Fruit fly (Drosophila melanogaster): ENCODE measurements around the gene mei-41.

mei-41 gene

dm6 chrX:16358670-16359320 lies 32.7 kb upstream of the mei-41 start, which contains the start of the genes U2af50 and PIG-Q (continued):
- TF ChIP-seq ssp (GFP tag; IDR thresholded peaks at IDR 0.05) (peak; percentile 91), Rx (GFP tag; IDR thresholded peaks at IDR 0.05) (no peak; the same call in 1 of the 2 replicates), lov (optimal IDR thresholded peaks at IDR 0.05) (no peak), lov (GFP tag; IDR thresholded peaks at IDR 0.05) (no peak; the same call in 2 of the 3 replicates), HmgZ (tag; optimal IDR thresholded peaks at IDR 0.05) (peak; percentile 94), Hsf (GFP tag; optimal IDR thresholded peaks at IDR 0.05) (peak; percentile 75), Hr51 (GFP tag; optimal IDR thresholded peaks at IDR 0.05) (peak; percentile 45 to 94), Hand (GFP tag; optimal IDR thresholded peaks at IDR 0.05) (peak; percentile 81), sd (tag; optimal IDR thresholded peaks at IDR 0.05) (peak; percentile 87), otp (GFP tag; IDR thresholded peaks at IDR 0.05) (no peak; the same call in 2 of the 3 replicates), twi (tag; optimal IDR thresholded peaks at IDR 0.05) (peak; percentile 89), zf30C (GFP tag; optimal IDR thresholded peaks at IDR 0.05) (peak; percentile 1), CG10462 (GFP tag; optimal IDR thresholded peaks at IDR 0.05) (peak; percentile 75), Aef1 (GFP tag; IDR thresholded peaks at IDR 0.05) (peak; percentile 90; the same call in 2 of the 3 replicates), CG15011 (GFP tag; optimal IDR thresholded peaks at IDR 0.05) (no peak), chm (GFP tag; IDR thresholded peaks at IDR 0.05) (no peak), zfh1 (GFP tag; IDR thresholded peaks at IDR 0.05) (peak; percentile 93), ham (GFP tag; IDR thresholded peaks at IDR 0.05) (no peak), CG18619 (GFP tag; optimal IDR thresholded peaks at IDR 0.05) (peak; percentile 92), HLHmδ (GFP tag; optimal IDR thresholded peaks at IDR 0.05) (no peak), CG9727 (GFP tag; optimal IDR thresholded peaks at IDR 0.05) (peak; percentile 93), CG12236 (GFP tag; optimal IDR thresholded peaks at IDR 0.05) (no peak), fd102C (GFP tag; optimal IDR thresholded peaks at IDR 0.05) (peak; percentile 64), CG10654 (GFP tag; optimal IDR thresholded peaks at IDR 0.05) (peak; percentile 91), bowl (GFP tag; IDR thresholded peaks at IDR 0.05) (peak; percentile 64; the same call in 1 of the 2 replicates), CG7271 (tag; optimal IDR thresholded peaks at IDR 0.05) (peak; percentile 84), CG10209 (GFP tag; optimal IDR thresholded peaks at IDR 0.05) (peak; percentile 93), CG16813 (GFP tag; IDR thresholded peaks at IDR 0.05; ENCODE audit: partially characterized antibody) (peak; percentile 59), CG18011 (GFP tag; optimal IDR thresholded peaks at IDR 0.05) (peak; percentile 62), CG32772 (GFP tag; IDR thresholded peaks at IDR 0.05) (no peak), CG2678 (tag; optimal IDR thresholded peaks at IDR 0.05) (peak; percentile 95), CG17612 (GFP tag; IDR thresholded peaks at IDR 0.05) (no peak; the same call in none of the 2 replicates), Tbp (GFP tag; optimal IDR thresholded peaks at IDR 0.05) (no peak), CG1832 (GFP tag; optimal IDR thresholded peaks at IDR 0.05) (no peak), CG9437 (GFP tag; optimal IDR thresholded peaks at IDR 0.05) (peak; percentile 90), CG31441 (GFP tag; IDR thresholded peaks at IDR 0.05) (no peak; the same call in 1 of the 2 replicates), Fer2 (tag; optimal IDR thresholded peaks at IDR 0.05) (peak; percentile 78), CG14860 (GFP tag; IDR thresholded peaks at IDR 0.05; ENCODE audit: partially characterized antibody) (no peak), pan (optimal IDR thresholded peaks at IDR 0.05) (no peak), pan (GFP tag; optimal IDR thresholded peaks at IDR 0.05 in 1 of 2, IDR thresholded peaks at IDR 0.05 in 1 of 2) (peak in 1 of 2 experiments; percentile 92), Lpt (GFP tag; optimal IDR thresholded peaks at IDR 0.05) (no peak), CG3281 (GFP tag; optimal IDR thresholded peaks at IDR 0.05) (peak; percentile 92), pzg (GFP tag; optimal IDR thresholded peaks at IDR 0.05) (peak; percentile 51), ro (GFP tag; IDR thresholded peaks at IDR 0.05) (peak; percentile 82), toy (GFP tag; IDR thresholded peaks at IDR 0.05) (peak; percentile 79; the same call in 1 of the 2 replicates), Doc2 (GFP tag; IDR thresholded peaks at IDR 0.05) (no peak), tll (GFP tag; optimal IDR thresholded peaks at IDR 0.05) (peak in 1 of 2 experiments; percentile 48), klu (GFP tag; IDR thresholded peaks at IDR 0.05) (no peak), Nf-YA (GFP tag; IDR thresholded peaks at IDR 0.05) (peak; percentile 79), Dp (GFP tag; optimal IDR thresholded peaks at IDR 0.05) (peak; percentile 17)

Data from whole organism, embryonic.